Fruit fly (Drosophila melanogaster) whole organism, adult: ENCODE data around the gene APC7.
A peak's percentile ranks its signal among the peaks of the same experiment; 100 is the strongest.

Source experiments
- CG11617 ChIP-seq: fragments of 200-800 bp; sonication (Bioruptor generic); optimal IDR thresholded peaks from 2 replicates; lab custom pipeline; 2017; ENCODE audit warnings: mild to moderate bottlenecking, missing biosample characterization, missing genetic modification reagents, missing genetic modification characterization
- CG12768 ChIP-seq: fragments of 200-800 bp; sonication (Bioruptor generic); optimal IDR thresholded peaks from 2 replicates; lab custom pipeline; 2017; ENCODE audit warnings: missing biosample characterization, missing genetic modification characterization, mild to moderate bottlenecking, moderate library complexity, missing genetic modification reagents
- CG14711 ChIP-seq: fragments of 200-800 bp; sonication (Bioruptor generic); optimal IDR thresholded peaks from 2 replicates; lab custom pipeline; 2018; ENCODE audit warnings: missing biosample characterization, mild to moderate bottlenecking, missing genetic modification characterization, moderate library complexity
- CG1620 ChIP-seq: fragments of 200-800 bp; sonication (Bioruptor generic); optimal IDR thresholded peaks from 2 replicates; lab custom pipeline; 2016; ENCODE audit warnings: missing biosample characterization, missing genetic modification characterization
- CG33017 ChIP-seq: fragments of 200-800 bp; sonication (Bioruptor generic); optimal IDR thresholded peaks from 2 replicates; lab custom pipeline; 2018; ENCODE audit warnings: missing biosample characterization, mild to moderate bottlenecking, missing genetic modification characterization, moderate library complexity
- CG5204 ChIP-seq: fragments of 200-800 bp; sonication (Bioruptor generic); optimal IDR thresholded peaks from 2 replicates; lab custom pipeline; 2016; ENCODE audit warnings: missing biosample characterization, missing genetic modification characterization
- CG7045 ChIP-seq: fragments of 200-800 bp; sonication (Bioruptor generic); optimal IDR thresholded peaks from 2 replicates; lab custom pipeline; 2017; ENCODE audit warnings: missing biosample characterization, mild to moderate bottlenecking, missing genetic modification characterization
- CG7101 ChIP-seq: fragments of 200-800 bp; sonication (Bioruptor generic); optimal IDR thresholded peaks from 2 replicates; lab custom pipeline; 2018; ENCODE audit warnings: missing biosample characterization, mild to moderate bottlenecking, missing genetic modification characterization, moderate library complexity
- Clk ChIP-seq: fragments of 200-800 bp; sonication (Bioruptor generic); optimal IDR thresholded peaks from 2 replicates; lab custom pipeline; 2017; ENCODE audit warnings: missing biosample characterization, missing genetic modification characterization
- Crg-1 ChIP-seq: fragments of 200-800 bp; sonication (Bioruptor generic); optimal IDR thresholded peaks from 2 replicates; lab custom pipeline; 2016; ENCODE audit warnings: missing biosample characterization, missing genetic modification characterization
- Hr96 ChIP-seq: fragments of 200-800 bp; sonication (Bioruptor generic); optimal IDR thresholded peaks from 2 replicates; lab custom pipeline; 2016; ENCODE audit warnings: missing biosample characterization, missing genetic modification characterization
- Mnt ChIP-seq: fragments of 200-800 bp; sonication (Bioruptor generic); optimal IDR thresholded peaks from 2 replicates; lab custom pipeline; 2016; ENCODE audit warnings: missing biosample characterization, mild to moderate bottlenecking, missing genetic modification characterization
- bab1 ChIP-seq: fragments of 200-800 bp; sonication (Bioruptor generic); optimal IDR thresholded peaks from 3 replicates; lab custom pipeline; 2019; ENCODE audit warnings: missing biosample characterization, mild to moderate bottlenecking, missing genetic modification characterization, moderate library complexity
- cic ChIP-seq: fragments of 200-800 bp; sonication (Bioruptor generic); optimal IDR thresholded peaks from 2 replicates; lab custom pipeline; 2017; ENCODE audit warnings: missing biosample characterization, mild to moderate bottlenecking, missing genetic modification characterization, moderate library complexity
- cnc ChIP-seq, 2 experiments: fragments of >200 bp; optimal IDR thresholded peaks; 2 replicates each; lab custom pipeline; 2017
- kay ChIP-seq: fragments of 200-800 bp; sonication (Bioruptor generic); peaks from one replicate; lab custom pipeline; 2016; ENCODE audit warnings: missing biosample characterization, missing genetic modification characterization, borderline replicate concordance
- pad ChIP-seq: fragments of 200-800 bp; sonication (Bioruptor generic); optimal IDR thresholded peaks from 3 replicates; lab custom pipeline; 2017; ENCODE audit warnings: missing biosample characterization, missing genetic modification characterization, mild to moderate bottlenecking, moderate library complexity, missing genetic modification reagents
- tj ChIP-seq: fragments of 200-800 bp; sonication (Bioruptor generic); optimal IDR thresholded peaks from 3 replicates; lab custom pipeline; 2017; ENCODE audit warnings: missing biosample characterization, mild to moderate bottlenecking, missing genetic modification characterization, moderate library complexity
- toe ChIP-seq: fragments of 200-800 bp; sonication (Bioruptor generic); optimal IDR thresholded peaks from 2 replicates; lab custom pipeline; 2016; ENCODE audit warnings: missing biosample characterization, missing genetic modification characterization

Gene APC7

dm6 chrX:6614266-6614665 is 17.4 kb downstream of the APC7 start:
- no peak for TF ChIP-seq CG11617 (GFP tag; lab: Kevin White, UChicago)
- no peak for TF ChIP-seq pad
- no peak for TF ChIP-seq CG33017 (tag; lab: Kevin White, UChicago)
- TF ChIP-seq kay = no peak
- TF ChIP-seq CG14711 (tag; lab: Kevin White, UChicago) = no peak
- TF ChIP-seq tj (GFP tag; lab: Kevin White, UChicago) = no peak
- no peak for TF ChIP-seq CG1620 (GFP tag; lab: Kevin White, UChicago)
- no peak for TF ChIP-seq toe (GFP tag; lab: Kevin White, UChicago)

- TF ChIP-seq tj (GFP tag; lab: Kevin White, UChicago) = peak; percentile 9
- TF ChIP-seq CG14711 (tag; lab: Kevin White, UChicago) = no peak
Observed at dm6 chrX:6615476-6615875, 18.6 kb downstream of the APC7 start.

DNA sequence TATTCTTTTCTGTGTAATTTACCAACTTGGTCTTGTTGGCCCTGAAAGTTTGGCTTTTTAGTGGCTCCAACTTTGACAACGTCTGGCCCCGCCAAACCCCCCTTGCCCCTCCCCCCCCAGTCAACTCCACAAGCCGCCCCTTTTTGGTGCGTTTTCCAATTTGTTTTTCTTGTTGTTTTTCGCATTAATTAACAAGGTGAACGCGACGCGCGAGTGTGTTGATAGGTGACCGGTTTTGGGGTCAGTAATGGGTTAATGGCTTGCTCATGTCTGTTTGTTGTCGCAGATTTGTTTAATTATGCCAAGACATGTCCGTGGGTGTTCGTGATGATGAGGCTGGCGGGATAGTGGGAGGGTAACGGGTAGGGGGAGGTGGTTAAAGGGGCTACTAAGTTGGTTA is 19.9 kb downstream of the APC7 start:
- no peak for TF ChIP-seq CG14711 (tag; lab: Kevin White, UChicago)
- peak; percentile 15 for TF ChIP-seq tj (GFP tag; lab: Kevin White, UChicago)

- peak; percentile 12 for TF ChIP-seq CG14711 (tag; lab: Kevin White, UChicago)
- TF ChIP-seq pad = no peak
Observed at dm6 chrX:6617372-6617771, 20.5 kb downstream of the APC7 start.

DNA sequence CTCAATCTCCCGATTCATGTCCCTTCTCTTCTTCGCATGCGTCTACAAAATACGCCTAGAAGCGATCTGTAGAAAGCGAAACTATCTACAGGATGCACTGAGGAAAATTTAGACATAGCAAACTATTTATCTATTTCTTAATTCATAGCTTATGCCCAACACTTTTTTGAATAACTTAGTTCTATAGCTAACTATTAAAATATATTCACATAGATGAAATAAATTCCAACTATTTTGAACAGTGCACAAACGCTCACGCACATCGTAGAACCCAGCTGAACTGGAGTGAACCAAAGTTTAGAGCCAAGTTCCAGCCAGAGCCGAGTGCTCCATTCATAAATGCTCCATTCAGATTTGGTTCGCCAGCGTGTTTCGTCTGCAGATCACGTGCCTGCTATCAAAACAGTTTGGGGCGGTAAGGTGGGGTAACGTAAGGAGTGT is 24.7 kb downstream of the APC7 start:
- TF ChIP-seq kay = no peak
- no peak for TF ChIP-seq Hr96 (GFP tag; lab: Kevin White, UChicago)
- no peak for TF ChIP-seq CG7045 (GFP tag; lab: Kevin White, UChicago)
- no peak for TF ChIP-seq cnc (optimal IDR thresholded peaks at IDR 0.05; lab: Kevin White, UChicago)
- TF ChIP-seq CG11617 (GFP tag; lab: Kevin White, UChicago) = no peak
- no peak for TF ChIP-seq bab1 (GFP tag; lab: Kevin White, UChicago)
- no peak for TF ChIP-seq Mnt (GFP tag; lab: Kevin White, UChicago)
- no peak for TF ChIP-seq Crg-1 (GFP tag; lab: Kevin White, UChicago)
- TF ChIP-seq CG12768 = no peak
- no peak for TF ChIP-seq Clk (GFP tag; lab: Kevin White, UChicago)
- TF ChIP-seq CG5204 (GFP tag; lab: Kevin White, UChicago) = no peak

dm6 chrX:6624006-6624745 is 27.3 kb downstream of the APC7 start:
- no peak for TF ChIP-seq CG33017 (tag; lab: Kevin White, UChicago)
- no peak for TF ChIP-seq Mnt (GFP tag; lab: Kevin White, UChicago)
- no peak for TF ChIP-seq toe (GFP tag; lab: Kevin White, UChicago)
- TF ChIP-seq bab1 (GFP tag; lab: Kevin White, UChicago) = peak; percentile 93
- no peak for TF ChIP-seq cnc (optimal IDR thresholded peaks at IDR 0.05; lab: Kevin White, UChicago)
- TF ChIP-seq CG12768 = no peak

DNA sequence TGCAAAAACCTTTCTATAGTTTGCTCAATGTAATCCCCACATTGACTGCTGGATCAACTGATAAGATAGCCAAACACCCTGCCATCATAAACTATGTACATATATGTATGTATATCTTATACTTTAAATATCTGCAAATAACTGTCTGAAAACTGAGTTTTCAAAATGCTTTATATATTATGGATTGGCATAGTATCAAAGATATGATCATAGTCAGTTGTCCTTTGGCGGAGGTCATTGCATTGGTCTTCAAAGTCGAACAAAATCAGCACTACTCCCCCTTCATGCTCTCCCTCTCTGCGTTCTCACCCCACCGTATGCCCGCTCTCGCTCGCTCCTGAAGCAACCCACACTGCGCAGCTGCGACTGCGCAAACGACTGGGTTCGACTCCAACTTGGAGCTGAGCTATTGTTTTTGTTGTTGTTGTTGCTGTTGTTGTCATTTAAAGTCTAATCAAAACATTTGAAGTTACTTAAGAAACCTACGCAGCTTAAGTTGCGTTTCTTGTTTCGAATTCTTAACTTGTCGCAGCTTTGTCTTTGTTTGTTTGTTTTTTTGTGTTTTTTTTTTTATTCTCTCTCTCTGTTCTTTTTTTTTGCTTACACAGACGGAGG is 28.2 kb downstream of the APC7 start:
- TF ChIP-seq CG11617 (GFP tag; lab: Kevin White, UChicago) (no peak), Hr96 (GFP tag; lab: Kevin White, UChicago) (no peak), CG1620 (GFP tag; lab: Kevin White, UChicago) (no peak), Clk (GFP tag; lab: Kevin White, UChicago) (no peak), CG7045 (GFP tag; lab: Kevin White, UChicago) (no peak), pad (no peak), toe (GFP tag; lab: Kevin White, UChicago) (no peak), Crg-1 (GFP tag; lab: Kevin White, UChicago) (no peak), tj (GFP tag; lab: Kevin White, UChicago) (no peak), CG12768 (no peak), Mnt (GFP tag; lab: Kevin White, UChicago) (no peak), bab1 (GFP tag; lab: Kevin White, UChicago) (no peak), cnc (optimal IDR thresholded peaks at IDR 0.05; lab: Kevin White, UChicago) (no peak), kay (no peak), CG7101 (tag; lab: Kevin White, UChicago) (no peak), CG5204 (GFP tag; lab: Kevin White, UChicago) (no peak), cic (no peak), CG14711 (tag; lab: Kevin White, UChicago) (no peak), CG33017 (tag; lab: Kevin White, UChicago) (no peak)
